Fruit fly (Drosophila melanogaster): Measurements from ENCODE around the gene CG11839.
A peak's percentile ranks its signal among the peaks of the same experiment; 100 is the strongest.

Gene CG11839

DNA sequence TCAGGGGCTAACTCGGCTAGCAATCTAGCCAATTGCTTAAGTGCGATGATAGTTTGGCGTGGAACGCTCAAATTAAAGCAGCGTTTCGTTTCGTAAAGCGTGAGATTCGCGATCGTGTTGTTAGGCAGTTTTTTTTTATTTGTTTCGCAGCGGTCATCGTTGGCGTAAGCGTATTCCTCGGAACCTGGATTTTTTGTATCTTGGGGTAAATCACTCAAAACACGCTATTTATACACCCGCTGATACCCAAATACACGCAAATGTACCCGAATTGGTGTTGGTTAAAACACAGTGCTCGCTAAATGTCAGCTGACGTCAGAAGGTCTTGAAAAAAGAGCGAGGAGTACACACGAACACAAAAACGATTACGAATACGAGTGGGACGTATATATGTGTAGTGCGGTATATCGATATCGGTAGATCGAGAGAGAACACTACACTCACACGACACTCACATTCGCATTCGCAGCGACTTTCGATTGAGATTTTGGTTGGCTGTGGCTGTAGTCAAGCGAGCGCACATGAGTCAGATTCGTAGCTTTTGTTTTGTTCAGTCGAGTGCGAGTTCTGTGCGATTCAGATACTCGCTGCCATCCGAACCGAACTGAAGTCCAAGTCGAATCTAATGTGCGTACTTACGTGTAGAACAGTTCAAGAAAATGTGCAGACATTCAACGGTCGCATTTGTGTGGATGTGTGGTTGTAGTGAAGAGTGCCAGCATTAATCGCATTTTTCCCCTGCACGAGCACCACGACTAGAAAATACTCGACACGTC lies 19.8 kb upstream of the CG11839 start:
- TF ChIP-seq CG6276 (GFP tag; optimal IDR thresholded peaks at IDR 0.05) (peak; percentile 35), dsx (GFP tag; optimal IDR thresholded peaks at IDR 0.05; ENCODE audit: poor library complexity, severe bottlenecking) (peak; percentile 8), CG32006 (GFP tag; optimal IDR thresholded peaks at IDR 0.05) (no peak), spab (GFP tag; optimal IDR thresholded peaks at IDR 0.05) (peak; percentile 34), eg (GFP tag; IDR thresholded peaks at IDR 0.05) (no peak), pdm3 (GFP tag; optimal IDR thresholded peaks at IDR 0.05) (no peak), Gug (GFP tag; IDR thresholded peaks at IDR 0.05) (no peak), fkh (GFP tag; optimal IDR thresholded peaks at IDR 0.05) (peak; percentile 35), CG11762 (GFP tag; optimal IDR thresholded peaks at IDR 0.05; ENCODE audit: insufficient read depth) (no peak), Hr38 (GFP tag; optimal IDR thresholded peaks at IDR 0.05) (no peak), CG6163 (GFP tag; IDR thresholded peaks at IDR 0.05) (no peak), vri (GFP tag; optimal IDR thresholded peaks at IDR 0.05) (peak; percentile 77), Met (GFP tag; optimal IDR thresholded peaks at IDR 0.05) (peak; percentile 31), Smox (GFP tag; optimal IDR thresholded peaks at IDR 0.05) (no peak), CG34406 (GFP tag; optimal IDR thresholded peaks at IDR 0.05) (no peak), CG6792 (GFP tag; optimal IDR thresholded peaks at IDR 0.05) (no peak), Eip75B (GFP tag; optimal IDR thresholded peaks at IDR 0.05) (peak; percentile 16), ss (GFP tag; optimal IDR thresholded peaks at IDR 0.05) (peak; percentile 71 to 75), Eip78C (GFP tag) (peak; percentile 89), Sox14 (GFP tag; optimal IDR thresholded peaks at IDR 0.05) (peak; percentile 47), fd85E (GFP tag; optimal IDR thresholded peaks at IDR 0.05) (peak; percentile 79), CG15336 (GFP tag; IDR thresholded peaks at IDR 0.05) (no peak), CG10631 (GFP tag; optimal IDR thresholded peaks at IDR 0.05) (no peak), salr (GFP tag; optimal IDR thresholded peaks at IDR 0.05) (no peak), OdsH (GFP tag; optimal IDR thresholded peaks at IDR 0.05) (no peak), Ets21C (GFP tag; optimal IDR thresholded peaks at IDR 0.05) (no peak), Hr4 (GFP tag; optimal IDR thresholded peaks at IDR 0.05) (no peak), esn (GFP tag; optimal IDR thresholded peaks at IDR 0.05) (peak; percentile 42), Sox102F (GFP tag; optimal IDR thresholded peaks at IDR 0.05) (peak; percentile 37), CG11294 (GFP tag; IDR thresholded peaks at IDR 0.05) (no peak), CG7368 (GFP tag; optimal IDR thresholded peaks at IDR 0.05) (peak; percentile 5), CG3032 (tag; optimal IDR thresholded peaks at IDR 0.05) (no peak), achi (GFP tag; optimal IDR thresholded peaks at IDR 0.05) (no peak), dac (GFP tag; optimal IDR thresholded peaks at IDR 0.05) (no peak), svp (GFP tag) (no peak), CG9139 (GFP tag; optimal IDR thresholded peaks at IDR 0.05) (no peak), net (GFP tag; optimal IDR thresholded peaks at IDR 0.05) (no peak), CG6854 (GFP tag; optimal IDR thresholded peaks at IDR 0.05) (peak; percentile 66), Lpt (GFP tag; optimal IDR thresholded peaks at IDR 0.05) (peak; percentile 69), Blimp-1 (GFP tag; optimal IDR thresholded peaks at IDR 0.05) (peak; percentile 54), Eip93F (GFP tag; optimal IDR thresholded peaks at IDR 0.05) (peak; percentile 80), fd59A (GFP tag; optimal IDR thresholded peaks at IDR 0.05) (no peak), CG16779 (tag; optimal IDR thresholded peaks at IDR 0.05) (no peak), CG6808 (GFP tag; optimal IDR thresholded peaks at IDR 0.05) (no peak), CG3919 (GFP tag; optimal IDR thresholded peaks at IDR 0.05) (peak; percentile 31), topi (GFP tag; optimal IDR thresholded peaks at IDR 0.05) (no peak), Hr39 (GFP tag; optimal IDR thresholded peaks at IDR 0.05) (no peak), CG31627 (GFP tag; optimal IDR thresholded peaks at IDR 0.05) (no peak), CG1621 (tag; optimal IDR thresholded peaks at IDR 0.05) (peak; percentile 42), CG10669 (GFP tag; optimal IDR thresholded peaks at IDR 0.05) (no peak), CG4318 (GFP tag; optimal IDR thresholded peaks at IDR 0.05) (no peak)

Measured in whole organism, prepupa.